Worm (Caenorhabditis elegans) whole organism, young adult: ENCODE results near the gene gtf-2H4.

Experiments
- B0035.1 ChIP-seq: sonication (generic microtip); optimal IDR thresholded peaks from 2 replicates; lab custom pipeline; 2016; ENCODE audit warnings: missing genetic modification characterization, mild to moderate bottlenecking, missing compliant biosample characterization, missing genotype, missing genetic modification reagents
- F10E7.11 ChIP-seq: sonication (generic microtip); optimal IDR thresholded peaks from 2 replicates; lab custom pipeline; 2017; ENCODE audit warnings: mild to moderate bottlenecking, missing genetic modification characterization, moderate library complexity, missing compliant biosample characterization
- F23B12.7 ChIP-seq: sonication (generic microtip); optimal IDR thresholded peaks from 2 replicates; lab custom pipeline; 2017; ENCODE audit warnings: missing genetic modification characterization, mild to moderate bottlenecking, missing compliant biosample characterization, antibody characterized with exemption, moderate library complexity; ENCODE audit not compliant: insufficient read depth
- F33H1.4 ChIP-seq: fragments of 200-800 bp; sonication (Bioruptor generic); IDR thresholded peaks from 2 replicates; pipeline ENCODE4 v1.3.6; 2022; ENCODE audit warnings: missing genetic modification reagents, missing genetic modification characterization, missing compliant biosample characterization
- F37B4.10 ChIP-seq: fragments of 200-800 bp; sonication (Bioruptor generic); IDR thresholded peaks from 2 replicates; pipeline ENCODE4 v1.3.6; 2022; ENCODE audit warnings: missing genetic modification characterization, missing compliant biosample characterization
- F49E8.2 ChIP-seq: sonication (generic microtip); optimal IDR thresholded peaks from 3 replicates; lab custom pipeline; 2017; ENCODE audit warnings: missing genetic modification characterization, mild to moderate bottlenecking, missing compliant biosample characterization, antibody characterized with exemption, moderate library complexity; ENCODE audit not compliant: insufficient read depth
- F52B5.7 ChIP-seq: sonication (generic microtip); optimal IDR thresholded peaks from 2 replicates; lab custom pipeline; 2016; ENCODE audit warnings: mild to moderate bottlenecking, missing genetic modification characterization, missing compliant biosample characterization
- F55B11.4 ChIP-seq: sonication (generic microtip); optimal IDR thresholded peaks from 2 replicates; lab custom pipeline; 2016; ENCODE audit warnings: missing compliant biosample characterization, missing genetic modification characterization, borderline replicate concordance; ENCODE audit not compliant: insufficient read depth
- F57A8.1 ChIP-seq: fragments of 200-800 bp; sonication (Bioruptor generic); optimal IDR thresholded peaks from 2 replicates; lab custom pipeline; 2018; ENCODE audit warnings: mild to moderate bottlenecking, missing genetic modification characterization, moderate library complexity, missing compliant biosample characterization
- K11D2.4 ChIP-seq: fragments of 200-800 bp; sonication (Bioruptor generic); IDR thresholded peaks from 2 replicates; pipeline ENCODE4 v1.3.6; 2022; ENCODE audit warnings: missing genetic modification reagents, missing genetic modification characterization, missing compliant biosample characterization
- T07F8.4 ChIP-seq: sonication (generic microtip); optimal IDR thresholded peaks from 2 replicates; lab custom pipeline; 2016; ENCODE audit warnings: mild to moderate bottlenecking, missing genetic modification characterization, moderate library complexity, missing compliant biosample characterization
- Y67H2A.10 ChIP-seq: fragments of 200-800 bp; sonication (Bioruptor generic); conservative IDR thresholded peaks from 2 replicates; pipeline ENCODE4 v1.3.6; 2022; ENCODE audit warnings: missing genetic modification reagents, missing genetic modification characterization, missing compliant biosample characterization
- ZK185.1 ChIP-seq: sonication (generic microtip); optimal IDR thresholded peaks from 2 replicates; lab custom pipeline; 2016; ENCODE audit warnings: mild to moderate bottlenecking, missing genetic modification characterization, missing compliant biosample characterization; ENCODE audit not compliant: poor library complexity, severe bottlenecking
- attf-5 ChIP-seq: fragments of 200-800 bp; sonication (Bioruptor generic); optimal IDR thresholded peaks from 2 replicates; lab custom pipeline; 2018; ENCODE audit warnings: mild to moderate bottlenecking, missing genetic modification characterization, missing compliant biosample characterization
- cebp-2 ChIP-seq: fragments of 200-800 bp; sonication (Bioruptor generic); IDR thresholded peaks from 2 replicates; pipeline ENCODE4 v1.3.6; 2022; ENCODE audit warnings: missing genetic modification characterization, missing compliant biosample characterization
- ceh-40 ChIP-seq: fragments of 200-800 bp; sonication (Bioruptor generic); IDR thresholded peaks from 2 replicates; pipeline ENCODE4 v1.3.6; 2022; ENCODE audit warnings: missing genetic modification characterization, missing compliant biosample characterization
- ceh-58 ChIP-seq: fragments of 200-800 bp; sonication (Bioruptor generic); IDR thresholded peaks from 2 replicates; pipeline ENCODE4 v1.3.6; 2022; ENCODE audit warnings: missing genetic modification characterization, missing compliant biosample characterization
- chd-7 ChIP-seq: sonication (generic microtip); optimal IDR thresholded peaks from 2 replicates; lab custom pipeline; 2016; ENCODE audit warnings: mild to moderate bottlenecking, missing genetic modification characterization, moderate library complexity, missing compliant biosample characterization
- dox-1 ChIP-seq: fragments of 200-800 bp; sonication (Bioruptor generic); IDR thresholded peaks from 2 replicates; pipeline ENCODE4 v1.3.6; 2022; ENCODE audit warnings: missing genetic modification reagents, missing genetic modification characterization, missing compliant biosample characterization
- egl-18 ChIP-seq: fragments of 200-800 bp; sonication (Bioruptor generic); IDR thresholded peaks from 2 replicates; pipeline ENCODE4 v1.3.6; 2022; ENCODE audit warnings: missing genetic modification reagents, missing genetic modification characterization, missing compliant biosample characterization
- gei-17 ChIP-seq: fragments of 200-800 bp; sonication (Bioruptor generic); optimal IDR thresholded peaks from 2 replicates; lab custom pipeline; 2018; ENCODE audit warnings: mild to moderate bottlenecking, missing genetic modification characterization, missing compliant biosample characterization
- hlh-26 ChIP-seq: fragments of 200-800 bp; sonication (Bioruptor generic); conservative IDR thresholded peaks from 2 replicates; pipeline ENCODE4 v1.3.6; 2022; ENCODE audit warnings: missing genetic modification reagents, missing genetic modification characterization, missing compliant biosample characterization
- lag-1 ChIP-seq: fragments of 200-800 bp; sonication (Bioruptor generic); IDR thresholded peaks from 2 replicates; pipeline ENCODE4 v1.3.6; 2022; ENCODE audit warnings: missing genetic modification reagents, missing genetic modification characterization, missing compliant biosample characterization
- let-526 ChIP-seq: fragments of 200-800 bp; sonication (Bioruptor generic); IDR thresholded peaks from 2 replicates; pipeline ENCODE4 v1.3.6; 2022; ENCODE audit warnings: missing genetic modification reagents, missing genetic modification characterization, missing compliant biosample characterization
- let-607 ChIP-seq, 2 experiments: fragments of 200-800 bp in 1 of 2; sonication (Bioruptor generic) in 1 of 2; sonication (generic microtip) in 1 of 2; optimal IDR thresholded peaks; 2 replicates each; lab custom pipeline; 2016 to 2018; ENCODE audit warnings: mild to moderate bottlenecking in 2 of 2, missing compliant biosample characterization in 2 of 2, missing genetic modification characterization in 2 of 2, moderate library complexity in 2 of 2, missing genotype in 1 of 2
- lin-35 ChIP-seq, 3 experiments: fragments of 150-350 bp in 2 of 3; sonication (generic microtip) in 1 of 3; optimal IDR thresholded peaks; 2 replicates each; lab custom pipeline; 2014 to 2018; ENCODE audit warnings: missing biosample characterization in 3 of 3, missing genetic modification characterization in 3 of 3, missing genetic modification reagents in 3 of 3
- lin-54 ChIP-seq: fragments of 200-800 bp; sonication (Bioruptor generic); optimal IDR thresholded peaks from 2 replicates; lab custom pipeline; 2018; ENCODE audit warnings: mild to moderate bottlenecking, missing genetic modification characterization, missing compliant biosample characterization
- madf-10 ChIP-seq: sonication (generic microtip); optimal IDR thresholded peaks from 2 replicates; lab custom pipeline; 2016; ENCODE audit warnings: mild to moderate bottlenecking, missing genetic modification characterization, missing compliant biosample characterization
- mcd-1 ChIP-seq: fragments of 200-800 bp; sonication (Bioruptor generic); IDR thresholded peaks from 2 replicates; pipeline ENCODE4 v1.3.6; 2022; ENCODE audit warnings: missing genetic modification reagents, missing genetic modification characterization, missing compliant biosample characterization
- nfya-2 ChIP-seq: fragments of 200-800 bp; sonication (Bioruptor generic); IDR thresholded peaks from 2 replicates; pipeline ENCODE4 v1.3.6; 2022; ENCODE audit warnings: missing genetic modification reagents, missing genetic modification characterization, missing compliant biosample characterization
- nfyb-1 ChIP-seq: fragments of 200-800 bp; sonication (Bioruptor generic); IDR thresholded peaks from 2 replicates; pipeline ENCODE4 v1.3.6; 2022; ENCODE audit warnings: missing genetic modification reagents, missing genetic modification characterization, missing compliant biosample characterization
- nhr-120 ChIP-seq: fragments of 200-800 bp; sonication (Bioruptor generic); IDR thresholded peaks from 2 replicates; pipeline ENCODE4 v1.3.6; 2022; ENCODE audit warnings: missing genetic modification characterization, missing compliant biosample characterization
- nhr-179 ChIP-seq: sonication (generic microtip); optimal IDR thresholded peaks from 2 replicates; lab custom pipeline; 2016; ENCODE audit warnings: mild to moderate bottlenecking, missing genetic modification characterization, missing compliant biosample characterization
- nhr-80 ChIP-seq: sonication (generic microtip); optimal IDR thresholded peaks from 2 replicates; lab custom pipeline; 2016; ENCODE audit warnings: missing genetic modification characterization, missing compliant biosample characterization
- pbrm-1 ChIP-seq: fragments of 200-800 bp; sonication (Bioruptor generic); IDR thresholded peaks from 2 replicates; pipeline ENCODE4 v1.3.6; 2022; ENCODE audit warnings: missing genetic modification reagents, missing genetic modification characterization, missing compliant biosample characterization
- rec-8 ChIP-seq, 2 experiments: sonication (generic microtip); optimal IDR thresholded peaks; 2 replicates each; lab custom pipeline; 2016; ENCODE audit warnings: mild to moderate bottlenecking in 2 of 2, missing genetic modification characterization in 2 of 2, missing genetic modification reagents in 2 of 2, missing genotype in 2 of 2, missing biosample characterization in 1 of 2, missing compliant biosample characterization in 1 of 2, moderate library complexity in 1 of 2
- repo-1 ChIP-seq: sonication (generic microtip); optimal IDR thresholded peaks from 2 replicates; lab custom pipeline; 2017; ENCODE audit warnings: mild to moderate bottlenecking, missing genetic modification characterization, missing compliant biosample characterization
- sdz-38 ChIP-seq: sonication (generic microtip); optimal IDR thresholded peaks from 2 replicates; lab custom pipeline; 2016; ENCODE audit warnings: missing genotype, missing genetic modification characterization, missing compliant biosample characterization
- sea-2 ChIP-seq: fragments of 200-800 bp; sonication (Bioruptor generic); IDR thresholded peaks from 2 replicates; pipeline ENCODE4 v1.3.6; 2022; ENCODE audit warnings: missing genetic modification characterization, missing compliant biosample characterization
- snpc-1.1 ChIP-seq: sonication (generic microtip); optimal IDR thresholded peaks from 2 replicates; lab custom pipeline; 2017; ENCODE audit warnings: missing genetic modification characterization, mild to moderate bottlenecking, missing compliant biosample characterization, antibody characterized with exemption, moderate library complexity, missing genotype, missing genetic modification reagents; ENCODE audit not compliant: insufficient read depth
- snpc-1.3 ChIP-seq: sonication (generic microtip); optimal IDR thresholded peaks from 2 replicates; lab custom pipeline; 2017; ENCODE audit warnings: missing genetic modification characterization, mild to moderate bottlenecking, missing compliant biosample characterization, antibody characterized with exemption, moderate library complexity, missing genotype, missing genetic modification reagents; ENCODE audit not compliant: insufficient read depth
- tbx-9 ChIP-seq: sonication (generic microtip); optimal IDR thresholded peaks from 2 replicates; lab custom pipeline; 2016; ENCODE audit warnings: borderline replicate concordance, missing genetic modification characterization, inconsistent platforms, missing compliant biosample characterization
- tlf-1 ChIP-seq: fragments of 200-800 bp; sonication (Bioruptor generic); optimal IDR thresholded peaks from 2 replicates; lab custom pipeline; 2018; ENCODE audit warnings: mild to moderate bottlenecking, missing genetic modification characterization, missing compliant biosample characterization
- zim-3 ChIP-seq: sonication (generic microtip); optimal IDR thresholded peaks from 2 replicates; lab custom pipeline; 2017; ENCODE audit warnings: mild to moderate bottlenecking, missing genetic modification characterization, moderate library complexity, missing compliant biosample characterization
- ztf-25 ChIP-seq: fragments of 200-800 bp; sonication (Bioruptor generic); IDR thresholded peaks from 2 replicates; pipeline ENCODE4 v1.3.6; 2022; ENCODE audit warnings: missing genetic modification reagents, missing genetic modification characterization, missing compliant biosample characterization
- ztf-26 ChIP-seq: sonication (generic microtip); optimal IDR thresholded peaks from 2 replicates; lab custom pipeline; 2017; ENCODE audit warnings: missing genetic modification characterization, missing compliant biosample characterization
- ztf-3 ChIP-seq: fragments of 200-800 bp; sonication (Bioruptor generic); optimal IDR thresholded peaks from 2 replicates; lab custom pipeline; 2018; ENCODE audit warnings: mild to moderate bottlenecking, missing genetic modification characterization, missing compliant biosample characterization

gtf-2H4 gene

DNA sequence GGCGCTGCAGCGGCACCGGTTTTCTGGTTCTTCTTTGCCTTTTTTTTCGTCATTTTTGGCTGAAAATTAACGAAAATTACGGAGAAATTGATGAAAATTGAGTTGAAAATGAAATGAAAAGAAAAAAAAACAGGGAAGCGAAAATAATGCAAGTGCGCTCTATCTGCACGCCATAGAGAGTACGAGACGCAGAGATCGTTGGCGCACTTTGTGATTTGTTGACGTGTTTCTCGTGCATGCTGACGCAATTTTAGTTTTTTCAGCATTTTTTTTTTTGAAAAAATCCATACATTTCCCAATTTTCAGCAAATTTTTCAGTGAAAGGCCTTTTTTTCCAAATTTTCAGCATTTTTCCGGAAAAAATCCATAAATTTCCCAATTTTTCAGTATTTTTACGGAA is 18.4 kb upstream of the gtf-2H4 start, which contains the start of gene ntl-11 (continued):
- TF ChIP-seq dox-1 (GFP tag; lab: Robert Waterston, UW), result peak; percentile 96
- peak; percentile 92 for TF ChIP-seq let-526 (GFP tag; lab: Robert Waterston, UW)
- TF ChIP-seq ztf-3, result peak; percentile 1
- TF ChIP-seq lin-54 (GFP tag; lab: Kevin White, UChicago), result peak; percentile 96
- no peak for TF ChIP-seq T07F8.4 (tag; lab: Kevin White, UChicago)
- no peak for TF ChIP-seq ztf-25
- TF ChIP-seq ztf-26 (tag; lab: Kevin White, UChicago), result peak; percentile 94
- TF ChIP-seq F49E8.2 (tag; lab: Kevin White, UChicago), result peak; percentile 92
- TF ChIP-seq rec-8 (tag; optimal IDR thresholded peaks at IDR 0.05; lab: Kevin White, UChicago), result no peak
- no peak for TF ChIP-seq sdz-38 (tag; lab: Kevin White, UChicago)
- peak; percentile 77 for TF ChIP-seq snpc-1.3 (tag; lab: Kevin White, UChicago)
- TF ChIP-seq hlh-26 (GFP tag; lab: Robert Waterston, UW), result no peak
- peak; percentile 97 for TF ChIP-seq K11D2.4 (GFP tag; lab: Robert Waterston, UW)
- peak; percentile 97 for TF ChIP-seq nfyb-1
- peak; percentile 77; the same call in 1 of the 2 replicates for TF ChIP-seq Y67H2A.10 (GFP tag; lab: Robert Waterston, UW)
- no peak for TF ChIP-seq nhr-179 (tag; lab: Kevin White, UChicago)
- peak; percentile 62 for TF ChIP-seq F23B12.7 (tag; lab: Kevin White, UChicago)
- peak; percentile 89; the same call in 1 of the 2 replicates for TF ChIP-seq cebp-2 (GFP tag; lab: Robert Waterston, UW)
- no peak for TF ChIP-seq tbx-9 (tag; lab: Kevin White, UChicago)
- no peak for TF ChIP-seq F10E7.11
- no peak for TF ChIP-seq sea-2
- peak; percentile 79 for TF ChIP-seq snpc-1.1 (tag; lab: Kevin White, UChicago)
- TF ChIP-seq tlf-1 (GFP tag; lab: Kevin White, UChicago), result peak; percentile 96
- TF ChIP-seq lin-35 (GFP tag; optimal IDR thresholded peaks at IDR 0.05; lab: Kevin White, UChicago), result peak in 2 of 3 experiments; percentile 82 to 95
- no peak for TF ChIP-seq ceh-58 (GFP tag; lab: Robert Waterston, UW)
- peak; percentile 84; the same call in 1 of the 2 replicates for TF ChIP-seq nfya-2 (GFP tag; lab: Robert Waterston, UW)
- TF ChIP-seq ZK185.1 (tag; lab: Kevin White, UChicago), result no peak
- no peak for TF ChIP-seq zim-3
- peak; percentile 79 for TF ChIP-seq madf-10 (tag; lab: Kevin White, UChicago)
- TF ChIP-seq egl-18 (GFP tag; lab: Robert Waterston, UW), result peak; percentile 74; the same call in 1 of the 2 replicates
- TF ChIP-seq let-607 (tag; optimal IDR thresholded peaks at IDR 0.05; lab: Kevin White, UChicago), result peak; percentile 59 to 81
- no peak for TF ChIP-seq nhr-120 (GFP tag; lab: Robert Waterston, UW)
- peak; percentile 63 for TF ChIP-seq nhr-80 (tag; lab: Kevin White, UChicago)
- TF ChIP-seq F37B4.10 (GFP tag; lab: Robert Waterston, UW), result 0 out of 2 replicates have a peak, but pooled peaks have one; percentile 48
- TF ChIP-seq gei-17 (GFP tag; lab: Kevin White, UChicago), result peak; percentile 76
- peak; percentile 77 for TF ChIP-seq F33H1.4 (GFP tag; lab: Robert Waterston, UW)
- no peak for TF ChIP-seq F55B11.4
- peak; percentile 100 for TF ChIP-seq mcd-1 (GFP tag; lab: Robert Waterston, UW)
- 0 out of 2 replicates have a peak, but pooled peaks have one; percentile 25 for TF ChIP-seq lag-1 (GFP tag; lab: Robert Waterston, UW)
- no peak for TF ChIP-seq F57A8.1
- TF ChIP-seq pbrm-1 (GFP tag; lab: Robert Waterston, UW), result peak; percentile 98
- no peak for TF ChIP-seq ceh-40 (GFP tag; lab: Robert Waterston, UW)
- peak; percentile 74 for TF ChIP-seq B0035.1 (tag; lab: Kevin White, UChicago)
- no peak for TF ChIP-seq F52B5.7 (tag; lab: Kevin White, UChicago)
- TF ChIP-seq chd-7 (tag; lab: Kevin White, UChicago), result no peak
- TF ChIP-seq repo-1, result peak; percentile 92
- peak; percentile 99 for TF ChIP-seq attf-5 (GFP tag; lab: Kevin White, UChicago)
